Fruit fly (Drosophila melanogaster): ENCODE measurements around the gene BI-1.

Gene BI-1

DNA sequence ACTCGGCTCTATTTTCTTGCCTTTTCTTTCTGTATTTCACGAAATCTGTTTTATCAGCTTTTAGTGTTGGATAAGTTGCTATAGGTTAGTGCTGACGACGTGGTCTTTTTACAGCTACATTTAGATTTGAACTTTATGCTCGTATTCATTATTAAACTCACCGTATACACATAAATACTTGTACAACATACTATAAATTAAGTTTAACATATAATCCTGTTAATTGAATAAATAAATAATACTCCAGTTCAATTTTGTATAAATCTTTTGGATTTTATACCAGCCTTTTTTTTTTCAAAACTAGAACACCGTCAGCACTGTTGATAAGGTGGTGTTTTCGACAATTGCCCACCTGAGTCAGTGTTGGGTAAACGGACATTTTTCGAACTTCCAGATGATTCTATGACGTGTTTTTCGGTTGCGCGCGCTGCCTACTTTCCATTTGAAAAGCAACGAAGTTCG is at the start of gene BI-1 (continued):
- TF ChIP-seq CG8281 (tag; optimal IDR thresholded peaks at IDR 0.05) (no peak), CG6689 (GFP tag; IDR thresholded peaks at IDR 0.05) (peak; percentile 71), disco-r (GFP tag; optimal IDR thresholded peaks at IDR 0.05) (peak; percentile 23), Dfd (GFP tag; optimal IDR thresholded peaks at IDR 0.05) (no peak), stc (GFP tag; IDR thresholded peaks at IDR 0.05) (no peak), chm (GFP tag; IDR thresholded peaks at IDR 0.05) (no peak), E2f2 (GFP tag; IDR thresholded peaks at IDR 0.05) (peak; percentile 83), gsb (GFP tag; IDR thresholded peaks at IDR 0.05) (no peak), pan (optimal IDR thresholded peaks at IDR 0.05) (no peak), pan (GFP tag; optimal IDR thresholded peaks at IDR 0.05 in 1 of 2, IDR thresholded peaks at IDR 0.05 in 1 of 2) (no peak), sug (tag; optimal IDR thresholded peaks at IDR 0.05) (peak; percentile 88), CG9727 (GFP tag; optimal IDR thresholded peaks at IDR 0.05) (peak; percentile 63), amos (GFP tag; IDR thresholded peaks at IDR 0.05; ENCODE audit: partially characterized antibody) (0 out of 2 replicates have a peak, but pooled peaks have one; percentile 10), row (GFP tag; IDR thresholded peaks at IDR 0.05) (peak; percentile 94), dan (GFP tag; IDR thresholded peaks at IDR 0.05) (no peak), Sin3A (optimal IDR thresholded peaks at IDR 0.05) (peak; percentile 42), da (GFP tag; optimal IDR thresholded peaks at IDR 0.05) (no peak), CG17612 (GFP tag; IDR thresholded peaks at IDR 0.05) (no peak), lola (GFP tag; optimal IDR thresholded peaks at IDR 0.05) (peak in 1 of 3 experiments; percentile 50), toy (GFP tag; IDR thresholded peaks at IDR 0.05) (no peak), CG32772 (GFP tag; IDR thresholded peaks at IDR 0.05) (peak; percentile 24; the same call in 1 of the 2 replicates), CG12744 (GFP tag; optimal IDR thresholded peaks at IDR 0.05) (no peak), ftz-f1 (GFP tag; optimal IDR thresholded peaks at IDR 0.05) (peak; percentile 18), nom (GFP tag; optimal IDR thresholded peaks at IDR 0.05) (peak; percentile 46), bowl (GFP tag; IDR thresholded peaks at IDR 0.05) (no peak), CG9437 (GFP tag; optimal IDR thresholded peaks at IDR 0.05) (peak; percentile 65), H15 (GFP tag; IDR thresholded peaks at IDR 0.05) (no peak), klu (GFP tag; IDR thresholded peaks at IDR 0.05) (peak; percentile 62; the same call in 1 of the 2 replicates), CG7271 (tag; optimal IDR thresholded peaks at IDR 0.05) (no peak), CG7745 (tag; optimal IDR thresholded peaks at IDR 0.05) (no peak), trh (GFP tag; optimal IDR thresholded peaks at IDR 0.05) (peak; percentile 39), CG1529 (GFP tag; optimal IDR thresholded peaks at IDR 0.05) (no peak), Atf3 (GFP tag; optimal IDR thresholded peaks at IDR 0.05) (no peak), her (GFP tag; optimal IDR thresholded peaks at IDR 0.05) (peak; percentile 14), Gug (GFP tag; IDR thresholded peaks at IDR 0.05) (no peak), Ssrp (tag; optimal IDR thresholded peaks at IDR 0.05) (peak; percentile 39), jumu (GFP tag; optimal IDR thresholded peaks at IDR 0.05) (peak; percentile 15), CG17186 (GFP tag; optimal IDR thresholded peaks at IDR 0.05) (peak; percentile 36), wor (GFP tag; IDR thresholded peaks at IDR 0.05) (peak; percentile 18; the same call in 1 of the 2 replicates), CG9817 (tag; optimal IDR thresholded peaks at IDR 0.05) (peak; percentile 66), CG3407 (GFP tag; optimal IDR thresholded peaks at IDR 0.05) (peak; percentile 9), CG15696 (tag; optimal IDR thresholded peaks at IDR 0.05) (peak; percentile 61), CG1647 (GFP tag; optimal IDR thresholded peaks at IDR 0.05) (peak; percentile 41), Hr51 (GFP tag; optimal IDR thresholded peaks at IDR 0.05) (peak in 1 of 2 experiments; percentile 5), wek (GFP tag; optimal IDR thresholded peaks at IDR 0.05) (no peak), ttk (GFP tag; IDR thresholded peaks at IDR 0.05) (no peak), Hey (tag; optimal IDR thresholded peaks at IDR 0.05) (no peak), CG15073 (GFP tag; optimal IDR thresholded peaks at IDR 0.05) (no peak), Jarid2 (GFP tag; optimal IDR thresholded peaks at IDR 0.05) (no peak), CG4424 (GFP tag; optimal IDR thresholded peaks at IDR 0.05) (peak; percentile 73), unc-4 (GFP tag; IDR thresholded peaks at IDR 0.05; ENCODE audit: partially characterized antibody) (no peak), CG12391 (tag; optimal IDR thresholded peaks at IDR 0.05) (peak; percentile 73)
